Worm (Caenorhabditis elegans): ENCODE data around the gene F49H6.8.

F49H6.8 gene

DNA sequence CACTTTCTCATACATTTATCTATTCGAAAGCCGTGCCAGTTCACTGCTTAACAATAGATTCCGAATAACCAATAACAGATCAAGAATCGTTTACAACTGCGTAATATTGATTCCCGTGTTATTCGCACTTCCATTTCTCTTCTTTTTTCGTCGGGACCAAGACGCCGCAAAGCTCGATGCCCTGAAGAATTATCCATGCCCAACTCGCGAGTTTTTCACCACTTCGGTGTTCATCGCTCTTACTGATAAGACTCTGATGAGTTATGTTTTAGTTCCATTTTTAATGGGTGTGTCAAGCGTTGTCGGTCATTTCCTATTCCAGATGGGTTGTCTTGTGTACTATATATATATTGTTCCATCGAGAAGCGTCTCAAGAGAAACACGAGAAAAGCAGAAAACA, 49.1 kb downstream of the F49H6.8 start:
- no peak for TF ChIP-seq tab-1 (GFP tag; IDR thresholded peaks at IDR 0.05)
- no peak for TF ChIP-seq klf-2 (GFP tag; conservative IDR thresholded peaks at IDR 0.05)
- no peak for TF ChIP-seq T22C8.4 (GFP tag; IDR thresholded peaks at IDR 0.05)
- TF ChIP-seq ztf-23 (GFP tag; IDR thresholded peaks at IDR 0.05): no peak
- no peak for TF ChIP-seq flt-1 (GFP tag; IDR thresholded peaks at IDR 0.05)
